Fruit fly (Drosophila melanogaster): Measurements from ENCODE around the gene CG7518.
A peak's percentile ranks its signal among the peaks of the same experiment; 100 is the strongest.

The CG7518 gene

DNA sequence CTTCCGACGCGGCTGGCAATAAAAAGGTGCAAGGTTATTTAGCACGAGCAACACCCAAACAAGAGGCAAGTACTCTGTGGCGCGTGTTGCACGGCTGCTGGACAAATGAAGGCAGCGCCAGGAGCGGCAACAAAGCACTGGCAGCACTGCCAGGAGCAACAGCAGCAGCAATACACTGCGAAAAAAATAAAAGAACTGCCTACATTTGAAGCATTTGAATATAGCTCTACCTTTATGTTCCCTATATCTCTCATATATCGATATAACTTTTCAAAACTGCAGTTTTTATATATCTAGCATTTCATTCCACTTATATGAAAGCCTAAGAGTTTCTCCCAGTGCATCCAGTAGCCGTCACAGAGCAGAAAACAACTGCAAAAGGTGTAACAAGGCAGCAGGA is 40.5 kb upstream of the CG7518 start (continued):
- TF ChIP-seq vri (GFP tag; optimal IDR thresholded peaks at IDR 0.05) (no peak), Hr38 (GFP tag; optimal IDR thresholded peaks at IDR 0.05) (no peak), Gug (GFP tag; IDR thresholded peaks at IDR 0.05) (no peak), CG31627 (GFP tag; optimal IDR thresholded peaks at IDR 0.05) (peak; percentile 33), salr (GFP tag; optimal IDR thresholded peaks at IDR 0.05) (no peak), CG6808 (GFP tag; optimal IDR thresholded peaks at IDR 0.05) (peak; percentile 17), Eip75B (GFP tag; optimal IDR thresholded peaks at IDR 0.05) (peak; percentile 19), CG8319 (GFP tag; optimal IDR thresholded peaks at IDR 0.05) (no peak), eg (GFP tag; IDR thresholded peaks at IDR 0.05) (no peak), CG8119 (GFP tag; IDR thresholded peaks at IDR 0.05) (0 out of 3 replicates have a peak, but pooled peaks have one; percentile 34), Eip93F (GFP tag; optimal IDR thresholded peaks at IDR 0.05) (no peak), Hr4 (GFP tag; optimal IDR thresholded peaks at IDR 0.05) (peak; percentile 24), ss (GFP tag; optimal IDR thresholded peaks at IDR 0.05) (no peak)

DNA sequence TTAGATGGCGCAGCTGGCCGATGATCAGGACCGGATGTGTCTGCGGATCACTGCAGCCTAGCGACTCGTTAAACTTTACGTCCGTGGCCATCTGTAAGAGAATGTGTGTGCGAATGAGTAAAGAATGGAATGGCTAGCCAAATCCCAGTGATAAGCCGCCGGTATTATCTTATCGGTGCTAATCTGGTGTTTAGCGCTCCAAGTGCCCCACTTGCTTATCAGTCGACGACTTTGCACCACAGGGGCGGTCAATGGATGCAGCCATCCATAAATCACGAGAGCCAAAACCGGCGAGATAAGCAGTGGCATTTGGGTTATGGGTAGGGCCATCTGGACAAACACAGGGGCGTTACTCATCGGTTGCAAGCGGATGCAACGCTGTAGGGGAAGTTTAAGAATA is 37.7 kb upstream of the CG7518 start:
- peak; percentile 98 for TF ChIP-seq svp (GFP tag)
- TF ChIP-seq fd59A (GFP tag; optimal IDR thresholded peaks at IDR 0.05): no peak
- peak; percentile 46 for TF ChIP-seq Eip78C (GFP tag)
- TF ChIP-seq CG8119 (GFP tag; IDR thresholded peaks at IDR 0.05): no peak
- TF ChIP-seq vri (GFP tag; optimal IDR thresholded peaks at IDR 0.05): peak; percentile 31

dm6 chr3R:12960929-12961855 is 36.7 kb upstream of the CG7518 start, which contains the start of gene Spc25:
TSS of gene Spc25 (plus strand) at chr3R:12961745.
- TF ChIP-seq CG34406 (GFP tag; optimal IDR thresholded peaks at IDR 0.05) (no peak), topi (GFP tag; optimal IDR thresholded peaks at IDR 0.05) (peak; percentile 37), pdm3 (GFP tag; optimal IDR thresholded peaks at IDR 0.05) (peak; percentile 49), svp (GFP tag) (peak; percentile 79), fkh (GFP tag; optimal IDR thresholded peaks at IDR 0.05) (no peak), Lpt (GFP tag; optimal IDR thresholded peaks at IDR 0.05) (no peak), CG3919 (GFP tag; optimal IDR thresholded peaks at IDR 0.05) (peak; percentile 25), Eip93F (GFP tag; optimal IDR thresholded peaks at IDR 0.05) (no peak), Ets21C (GFP tag; optimal IDR thresholded peaks at IDR 0.05) (peak; percentile 47), Hr4 (GFP tag; optimal IDR thresholded peaks at IDR 0.05) (peak; percentile 32), CG8319 (GFP tag; optimal IDR thresholded peaks at IDR 0.05) (no peak), Smox (GFP tag; optimal IDR thresholded peaks at IDR 0.05) (peak; percentile 29), vri (GFP tag; optimal IDR thresholded peaks at IDR 0.05) (peak; percentile 48), CG32006 (GFP tag; optimal IDR thresholded peaks at IDR 0.05) (no peak), cyc (GFP tag; optimal IDR thresholded peaks at IDR 0.05) (peak; percentile 43), Blimp-1 (GFP tag; optimal IDR thresholded peaks at IDR 0.05) (no peak), Hr39 (GFP tag; optimal IDR thresholded peaks at IDR 0.05) (peak; percentile 52), CG9139 (GFP tag; optimal IDR thresholded peaks at IDR 0.05) (no peak), Eip75B (GFP tag; optimal IDR thresholded peaks at IDR 0.05) (peak; percentile 44), esn (GFP tag; optimal IDR thresholded peaks at IDR 0.05) (peak; percentile 64), lz (GFP tag; optimal IDR thresholded peaks at IDR 0.05) (peak; percentile 63), CG15336 (GFP tag; IDR thresholded peaks at IDR 0.05) (no peak), CG6163 (GFP tag; IDR thresholded peaks at IDR 0.05) (peak; percentile 36; the same call in 2 of the 3 replicates), fd59A (GFP tag; optimal IDR thresholded peaks at IDR 0.05) (no peak), CG6792 (GFP tag; optimal IDR thresholded peaks at IDR 0.05) (peak; percentile 0), CG10631 (GFP tag; optimal IDR thresholded peaks at IDR 0.05) (peak; percentile 44), CG4318 (GFP tag; optimal IDR thresholded peaks at IDR 0.05) (no peak), achi (GFP tag; optimal IDR thresholded peaks at IDR 0.05) (peak; percentile 17), Met (GFP tag; optimal IDR thresholded peaks at IDR 0.05) (peak; percentile 42), Sox14 (GFP tag; optimal IDR thresholded peaks at IDR 0.05) (peak; percentile 76), CG7368 (GFP tag; optimal IDR thresholded peaks at IDR 0.05) (no peak), Eip78C (GFP tag) (peak; percentile 49), acj6 (GFP tag; optimal IDR thresholded peaks at IDR 0.05) (peak; percentile 30), CG31627 (GFP tag; optimal IDR thresholded peaks at IDR 0.05) (peak; percentile 71), ss (GFP tag; optimal IDR thresholded peaks at IDR 0.05) (no peak)
